Worm (Caenorhabditis elegans) whole organism, late embryonic: ENCODE results near the gene crld-1.

Experiments used
- elt-2 ChIP-seq: sonication (generic microtip); optimal IDR thresholded peaks from 2 replicates; lab custom pipeline; 2016; ENCODE audit warnings: missing genetic modification reagents, missing genetic modification characterization, missing compliant biosample characterization
- sox-2 ChIP-seq: fragments of 200-800 bp; sonication (Bioruptor generic); IDR thresholded peaks from 2 replicates; pipeline ENCODE4 v1.3.6; 2022; ENCODE audit warnings: missing genetic modification reagents, missing genetic modification characterization, missing compliant biosample characterization

- TF ChIP-seq elt-2 (tag; lab: Kevin White, UChicago) = no peak
- TF ChIP-seq sox-2 (GFP tag; lab: Robert Waterston, UW) = no peak
Measured at ce11 chrIV:13149276-13149675, 5.0 kb downstream of the crld-1 start, which contains the start of gene nlp-79.
